Fruit fly (Drosophila melanogaster) whole organism, wandering third instar larva: Measurements from ENCODE around the gene CG5674.

Experiments used
- Abd-B ChIP-seq: fragments of >200 bp; optimal IDR thresholded peaks from 2 replicates; lab custom pipeline; 2017; ENCODE audit warnings: missing biosample characterization, missing genetic modification characterization
- CG9705 ChIP-seq: fragments of 200-800 bp; sonication (Bioruptor generic); optimal IDR thresholded peaks from 2 replicates; lab custom pipeline; 2018; ENCODE audit warnings: missing biosample characterization, mild to moderate bottlenecking, missing genetic modification characterization
- CrebA ChIP-seq: fragments of 200-800 bp; sonication (Bioruptor generic); optimal IDR thresholded peaks from 2 replicates; lab custom pipeline; 2016; ENCODE audit warnings: missing biosample characterization, mild to moderate bottlenecking, missing genetic modification characterization, borderline replicate concordance
- Dfd ChIP-seq: fragments of >200 bp; optimal IDR thresholded peaks from 2 replicates; lab custom pipeline; 2017; ENCODE audit warnings: missing biosample characterization, missing genetic modification characterization
- GATAd ChIP-seq: sonication (Bioruptor generic); optimal IDR thresholded peaks from 2 replicates; lab custom pipeline; 2016; ENCODE audit warnings: missing biosample characterization, missing genetic modification characterization
- HLH106 ChIP-seq: fragments of 200-800 bp; optimal IDR thresholded peaks from 3 replicates; lab custom pipeline; 2019; ENCODE audit warnings: missing biosample characterization, mild to moderate bottlenecking, missing genetic modification characterization, moderate library complexity
- Hnf4 ChIP-seq: fragments of 200-800 bp; sonication (Bioruptor generic); optimal IDR thresholded peaks from 2 replicates; lab custom pipeline; 2016; ENCODE audit warnings: missing biosample characterization, mild to moderate bottlenecking, missing genetic modification characterization
- Hr78 ChIP-seq: fragments of >200 bp; optimal IDR thresholded peaks from 2 replicates; lab custom pipeline; 2017; ENCODE audit warnings: missing biosample characterization, missing genetic modification characterization
- Hr83 ChIP-seq: fragments of 200-300 bp; sonication (Bioruptor generic); optimal IDR thresholded peaks from 2 replicates; lab custom pipeline; 2016; ENCODE audit warnings: missing biosample characterization, mild to moderate bottlenecking, missing genetic modification characterization, moderate library complexity; ENCODE audit not compliant: poor library complexity, severe bottlenecking
- Mio ChIP-seq: sonication (Bioruptor generic); optimal IDR thresholded peaks from 2 replicates; lab custom pipeline; 2016; ENCODE audit warnings: missing biosample characterization, missing genetic modification characterization
- Myc ChIP-seq: fragments of >200 bp; optimal IDR thresholded peaks from 2 replicates; lab custom pipeline; 2017
- N ChIP-seq: fragments of >200 bp; optimal IDR thresholded peaks from 2 replicates; lab custom pipeline; 2018; ENCODE audit warnings: missing biosample characterization, missing external identifiers, missing genetic modification characterization
- Rel ChIP-seq, 2 experiments: fragments of 200-800 bp; sonication (Bioruptor generic) in 1 of 2; optimal IDR thresholded peaks; 2 replicates in 1 of 2; 3 replicates in 1 of 2; lab custom pipeline; 2016 to 2019; ENCODE audit warnings: mild to moderate bottlenecking in 2 of 2, missing biosample characterization in 2 of 2, missing genetic modification characterization in 2 of 2, moderate library complexity in 1 of 2
- Vsx2 ChIP-seq: fragments of 200-300, 225-300 bp; sonication (Bioruptor generic); optimal IDR thresholded peaks from 2 replicates; lab custom pipeline; 2018; ENCODE audit warnings: missing biosample characterization, missing genetic modification characterization; ENCODE audit not compliant: partially characterized antibody
- brk ChIP-seq: fragments of 200-800 bp; sonication (Bioruptor generic); optimal IDR thresholded peaks from 2 replicates; lab custom pipeline; 2016; ENCODE audit warnings: missing biosample characterization, mild to moderate bottlenecking, missing genetic modification characterization
- dl ChIP-seq, 2 experiments: fragments of 175-275, 200-275 bp in 1 of 2; fragments of 200-275 bp in 1 of 2; sonication (Bioruptor generic); optimal IDR thresholded peaks; lab custom pipeline; 2018; ENCODE audit warnings: mild to moderate bottlenecking in 2 of 2, missing biosample characterization in 2 of 2, missing genetic modification characterization in 2 of 2, moderate library complexity in 2 of 2; ENCODE audit not compliant: partially characterized antibody in 2 of 2, insufficient read depth in 1 of 2
- foxo ChIP-seq, 2 experiments: fragments of 200-800 bp; sonication (Bioruptor generic); optimal IDR thresholded peaks; 2 replicates in 1 of 2; 3 replicates in 1 of 2; lab custom pipeline; 2016 to 2017; ENCODE audit warnings: missing biosample characterization in 2 of 2, missing genetic modification characterization in 2 of 2
- fru ChIP-seq: fragments of 200-800 bp; sonication (Bioruptor generic); optimal IDR thresholded peaks from 3 replicates; lab custom pipeline; 2016; ENCODE audit warnings: missing biosample characterization, mild to moderate bottlenecking, missing genetic modification characterization
- h ChIP-seq: fragments of 200-800 bp; sonication (Bioruptor generic); optimal IDR thresholded peaks from 3 replicates; lab custom pipeline; 2016; ENCODE audit warnings: missing biosample characterization, mild to moderate bottlenecking, missing genetic modification characterization
- jim ChIP-seq: fragments of 175-275, 200-325 bp; sonication (Bioruptor generic); optimal IDR thresholded peaks from 2 replicates; lab custom pipeline; 2016; ENCODE audit warnings: missing biosample characterization, mild to moderate bottlenecking, missing genetic modification characterization
- lola ChIP-seq: fragments of >200 bp; optimal IDR thresholded peaks from 2 replicates; lab custom pipeline; 2017; ENCODE audit warnings: missing biosample characterization, missing genetic modification characterization
- psq ChIP-seq: fragments of 200-800 bp; sonication (Bioruptor generic); optimal IDR thresholded peaks from 3 replicates; lab custom pipeline; 2017; ENCODE audit warnings: missing biosample characterization, mild to moderate bottlenecking, missing genetic modification characterization, moderate library complexity
- rgr ChIP-seq: fragments of 200-800 bp; sonication (Bioruptor generic); optimal IDR thresholded peaks from 3 replicates; lab custom pipeline; 2016; ENCODE audit warnings: missing biosample characterization, mild to moderate bottlenecking, missing genetic modification characterization
- sv ChIP-seq: fragments of 200-800 bp; sonication (Bioruptor generic); optimal IDR thresholded peaks from 3 replicates; lab custom pipeline; 2016; ENCODE audit warnings: missing biosample characterization, missing genetic modification characterization
- tai ChIP-seq: sonication (Bioruptor generic); optimal IDR thresholded peaks from 2 replicates; lab custom pipeline; 2016; ENCODE audit warnings: missing biosample characterization, missing genetic modification characterization
- usp ChIP-seq: fragments of >200 bp; optimal IDR thresholded peaks from 2 replicates; lab custom pipeline; 2017; ENCODE audit warnings: missing biosample characterization, missing genetic modification characterization
- woc ChIP-seq: sonication (Bioruptor generic); optimal IDR thresholded peaks from 2 replicates; lab custom pipeline; 2016; ENCODE audit warnings: missing biosample characterization, mild to moderate bottlenecking, missing genetic modification characterization

Gene CG5674

DNA sequence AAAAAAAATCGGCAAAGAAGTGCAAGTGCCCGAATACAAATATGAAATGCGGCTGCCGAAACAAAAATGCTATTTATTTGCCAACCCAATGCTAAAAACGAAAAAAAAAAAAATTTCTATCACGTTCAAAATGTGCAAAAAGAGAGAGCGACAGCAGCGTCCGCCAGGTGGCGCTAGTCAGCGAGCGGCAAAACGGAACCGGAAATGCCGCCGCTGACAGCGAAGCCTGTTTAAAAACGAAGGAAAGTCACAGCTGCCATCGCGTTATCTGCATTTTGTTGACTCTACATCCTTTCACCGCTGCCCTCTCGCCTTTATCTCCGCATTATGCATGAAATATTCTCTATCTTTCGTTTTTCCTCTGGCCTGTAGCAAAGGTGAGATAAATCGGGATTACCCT, 3.0 kb upstream of the CG5674 start:
- TF ChIP-seq Hr83 (GFP tag; lab: Kevin White, UChicago) (no peak), Abd-B (no peak), psq (no peak), Hnf4 (GFP tag; lab: Kevin White, UChicago) (no peak), Rel (GFP tag; optimal IDR thresholded peaks at IDR 0.05; lab: Kevin White, UChicago) (no peak), Rel (tag; optimal IDR thresholded peaks at IDR 0.05; lab: Kevin White, UChicago) (no peak), brk (no peak), jim (no peak), dl (GFP tag; optimal IDR thresholded peaks at IDR 0.05; lab: Kevin White, UChicago; ENCODE audit: insufficient read depth in 1 of 2, partially characterized antibody in 2 of 2) (no peak), rgr (GFP tag; lab: Kevin White, UChicago) (no peak), fru (no peak), lola (no peak), GATAd (GFP tag; lab: Kevin White, UChicago) (no peak), Mio (GFP tag; lab: Kevin White, UChicago) (no peak), usp (GFP tag; lab: Kevin White, UChicago) (no peak), tai (GFP tag; lab: Kevin White, UChicago) (no peak), foxo (GFP tag; optimal IDR thresholded peaks at IDR 0.05; lab: Kevin White, UChicago) (no peak), N (GFP tag; lab: Kevin White, UChicago) (no peak), sv (no peak)

DNA sequence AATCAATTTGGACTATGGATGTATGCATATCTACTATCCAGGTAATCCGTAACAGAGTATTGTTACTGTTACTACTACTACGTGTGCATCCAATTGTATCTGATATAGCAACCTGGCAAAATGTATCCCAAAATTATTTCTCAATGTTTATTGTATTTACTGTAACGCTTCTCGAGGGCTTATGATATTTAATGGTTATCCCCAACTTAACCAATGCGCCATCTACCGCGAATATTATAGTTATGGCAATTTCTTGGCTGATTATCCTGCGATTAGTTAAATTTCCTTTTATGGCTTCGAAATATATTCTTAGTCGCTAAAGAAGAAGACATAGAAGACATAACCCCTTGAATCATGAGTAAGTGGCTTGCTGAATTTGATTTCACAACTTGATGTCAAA, 531 bp downstream of the CG5674 start:
- TF ChIP-seq dl (GFP tag; optimal IDR thresholded peaks at IDR 0.05; lab: Kevin White, UChicago; ENCODE audit: insufficient read depth in 1 of 2, partially characterized antibody in 2 of 2) (no peak), usp (GFP tag; lab: Kevin White, UChicago) (no peak), CrebA (GFP tag; lab: Kevin White, UChicago) (no peak), Hr78 (GFP tag; lab: Kevin White, UChicago) (no peak), N (GFP tag; lab: Kevin White, UChicago) (no peak), Myc (lab: Kevin White, UChicago) (no peak), Abd-B (no peak), Rel (GFP tag; optimal IDR thresholded peaks at IDR 0.05; lab: Kevin White, UChicago) (no peak), Rel (tag; optimal IDR thresholded peaks at IDR 0.05; lab: Kevin White, UChicago) (no peak), HLH106 (tag; lab: Kevin White, UChicago) (no peak), Vsx2 (GFP tag; lab: Kevin White, UChicago) (no peak), h (no peak)

DNA sequence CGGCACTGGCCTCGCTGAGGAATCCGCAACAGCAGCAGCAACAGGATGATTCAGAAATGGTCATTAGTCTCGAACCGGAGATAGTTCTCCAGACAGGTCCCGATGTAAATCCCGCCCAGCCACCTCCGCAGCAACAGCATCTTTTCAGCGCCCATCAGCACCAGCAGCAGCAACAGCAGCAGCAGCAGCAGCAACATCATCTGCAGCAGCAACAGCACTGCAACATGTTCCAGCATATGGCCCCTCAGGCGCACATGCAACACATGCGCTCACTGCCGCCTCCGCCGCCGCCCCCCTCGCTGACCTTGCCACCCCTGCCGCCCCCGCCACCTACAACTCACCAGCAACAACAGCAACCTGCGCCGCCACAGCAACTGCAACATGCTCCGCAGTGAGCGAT, 9.8 kb downstream of the CG5674 start:
- peak; percentile 94 for TF ChIP-seq Dfd (GFP tag; lab: Kevin White, UChicago)
- no peak for TF ChIP-seq Rel (GFP tag; optimal IDR thresholded peaks at IDR 0.05; lab: Kevin White, UChicago)
- no peak for TF ChIP-seq Rel (tag; optimal IDR thresholded peaks at IDR 0.05; lab: Kevin White, UChicago)

DNA sequence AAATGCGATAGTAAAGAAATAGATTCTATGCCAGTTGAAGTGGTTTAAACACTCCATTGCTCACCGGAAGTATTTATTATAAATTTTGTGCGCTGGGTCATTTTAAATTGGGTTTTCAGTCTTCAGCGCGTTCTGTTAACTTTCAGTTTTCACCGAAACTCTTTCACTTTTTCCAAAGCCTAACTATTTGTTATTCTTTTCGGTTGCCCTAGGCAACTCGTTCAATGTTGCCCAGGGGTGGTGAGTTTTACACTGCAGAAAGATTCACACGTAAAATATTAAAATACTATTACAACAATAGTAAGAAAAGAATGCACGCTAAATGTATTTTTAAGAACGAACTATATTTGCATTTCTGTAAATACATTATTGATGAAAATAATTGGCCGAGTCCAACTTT, 19.2 kb downstream of the CG5674 start, which contains the start of gene btv:
TSS of gene btv (minus strand) at position 101 of the 400 bp plus-strand sequence.
- no peak for TF ChIP-seq CG9705 (GFP tag; lab: Kevin White, UChicago)
- no peak for TF ChIP-seq lola
- no peak for TF ChIP-seq Rel (GFP tag; optimal IDR thresholded peaks at IDR 0.05; lab: Kevin White, UChicago)
- no peak for TF ChIP-seq Rel (tag; optimal IDR thresholded peaks at IDR 0.05; lab: Kevin White, UChicago)

DNA sequence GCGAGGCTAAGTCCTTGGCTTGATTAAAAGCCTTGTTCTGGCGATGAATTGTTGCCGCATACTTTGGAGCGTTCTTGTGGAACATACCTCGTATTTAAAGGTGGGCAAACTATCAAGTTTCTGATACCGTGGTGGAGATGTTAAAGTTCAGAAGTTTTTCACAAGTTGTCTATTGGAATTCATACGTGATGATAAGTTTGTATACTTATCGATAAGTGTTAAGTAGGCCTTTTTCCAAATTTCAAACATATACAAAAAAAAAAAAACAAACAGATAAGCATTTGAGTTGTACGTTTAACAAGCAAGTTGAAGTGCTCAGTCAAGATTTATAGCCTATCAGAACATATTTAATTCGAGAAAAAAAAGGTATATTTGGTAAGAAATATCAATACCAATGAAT, 22.9 kb downstream of the CG5674 start, which contains the start of gene CG5681:
TSS of gene CG5681 (plus strand) at position 301 of the 400 bp plus-strand sequence.
- TF ChIP-seq Hnf4 (GFP tag; lab: Kevin White, UChicago) (no peak), h (no peak), jim (no peak), Hr78 (GFP tag; lab: Kevin White, UChicago) (no peak), woc (GFP tag; lab: Kevin White, UChicago) (no peak), CrebA (GFP tag; lab: Kevin White, UChicago) (no peak), lola (no peak), HLH106 (tag; lab: Kevin White, UChicago) (no peak), Vsx2 (GFP tag; lab: Kevin White, UChicago) (no peak), psq (no peak)

DNA sequence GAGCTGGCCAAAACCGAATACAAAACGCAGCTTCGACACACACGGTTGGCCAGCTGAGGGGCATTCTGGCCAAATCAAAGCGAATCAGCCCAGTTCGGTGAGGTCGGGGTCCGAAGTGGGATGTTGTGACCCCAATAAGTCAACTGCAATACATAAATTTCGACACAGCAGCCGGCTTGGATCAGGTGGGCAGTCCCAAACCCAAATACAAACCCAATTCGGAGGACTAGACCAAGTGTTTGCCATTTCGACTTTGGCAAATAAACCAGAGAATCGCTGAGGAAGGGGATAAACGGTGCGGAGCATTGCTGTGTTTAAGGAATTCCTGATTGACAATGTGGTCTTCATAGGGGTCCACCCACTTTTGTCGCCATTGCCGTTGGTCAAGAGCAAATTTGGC, 25.8 kb downstream of the CG5674 start:
- peak; percentile 49 for TF ChIP-seq Dfd (GFP tag; lab: Kevin White, UChicago)
- no peak for TF ChIP-seq Hr83 (GFP tag; lab: Kevin White, UChicago)
